Fruit fly (Drosophila melanogaster) whole organism, embryonic: ENCODE results near the gene CG10064.

Experiments
- BtbVII ChIP-seq: fragments of 200-800 bp; sonication (Bioruptor generic); optimal IDR thresholded peaks from 3 replicates; lab custom pipeline; 2017; ENCODE audit warnings: missing biosample characterization, mild to moderate bottlenecking, missing genetic modification characterization
- Bteb2 ChIP-seq: fragments of 200-800 bp; sonication (Bioruptor generic); optimal IDR thresholded peaks from 2 replicates; lab custom pipeline; 2016; ENCODE audit warnings: missing biosample characterization, missing genetic modification characterization
- CG10209 ChIP-seq: fragments of 200-800 bp; sonication (Bioruptor generic); optimal IDR thresholded peaks from 3 replicates; lab custom pipeline; 2017; ENCODE audit warnings: missing biosample characterization, mild to moderate bottlenecking, missing genetic modification characterization, missing genetic modification reagents
- CG10543 ChIP-seq: fragments of 200-800 bp; sonication (Bioruptor generic); optimal IDR thresholded peaks from 3 replicates; lab custom pipeline; 2017; ENCODE audit warnings: missing biosample characterization, mild to moderate bottlenecking, missing genetic modification characterization, moderate library complexity
- CG17328 ChIP-seq: fragments of 200-800 bp; sonication (Bioruptor generic); IDR thresholded peaks from 2 replicates; pipeline ENCODE4 v1.3.6; 2022; ENCODE audit warnings: missing biosample characterization, missing genetic modification characterization
- CG17802 ChIP-seq: fragments of 200-800 bp; sonication (Bioruptor generic); optimal IDR thresholded peaks from 2 replicates; lab custom pipeline; 2018; ENCODE audit warnings: missing biosample characterization, mild to moderate bottlenecking, missing genetic modification characterization, moderate library complexity
- CG30020 ChIP-seq: fragments of 200-800 bp; optimal IDR thresholded peaks from 2 replicates; lab custom pipeline; 2019; ENCODE audit warnings: missing biosample characterization, mild to moderate bottlenecking, missing genetic modification characterization, moderate library complexity
- CG33557 ChIP-seq: fragments of 200-800 bp; sonication (Bioruptor generic); optimal IDR thresholded peaks from 2 replicates; lab custom pipeline; 2019; ENCODE audit warnings: missing biosample characterization, mild to moderate bottlenecking, missing genetic modification characterization, moderate library complexity
- CG6254 ChIP-seq: fragments of 200-800 bp; sonication (Bioruptor generic); optimal IDR thresholded peaks from 3 replicates; lab custom pipeline; 2017; ENCODE audit warnings: mild to moderate bottlenecking, missing biosample characterization, missing genetic modification reagents, missing genetic modification characterization
- CG6813 ChIP-seq: fragments of 200-800 bp; sonication (Bioruptor generic); optimal IDR thresholded peaks from 2 replicates; lab custom pipeline; 2017; ENCODE audit warnings: missing biosample characterization, missing genetic modification characterization, mild to moderate bottlenecking, moderate library complexity, missing genetic modification reagents
- CG7556 ChIP-seq: fragments of 200-800 bp; sonication (Bioruptor generic); optimal IDR thresholded peaks from 2 replicates; lab custom pipeline; 2017; ENCODE audit warnings: missing biosample characterization, mild to moderate bottlenecking, missing genetic modification characterization
- CG7839 ChIP-seq: fragments of 200-800 bp; sonication (Bioruptor generic); optimal IDR thresholded peaks from 3 replicates; lab custom pipeline; 2018; ENCODE audit warnings: missing biosample characterization, mild to moderate bottlenecking, missing genetic modification characterization, moderate library complexity
- CG8281 ChIP-seq: fragments of 200-800 bp; sonication (Bioruptor generic); optimal IDR thresholded peaks from 2 replicates; lab custom pipeline; 2018; ENCODE audit warnings: missing biosample characterization, mild to moderate bottlenecking, missing genetic modification characterization, moderate library complexity
- CG8924 ChIP-seq: fragments of 200-800 bp; optimal IDR thresholded peaks from 3 replicates; lab custom pipeline; 2019; ENCODE audit warnings: missing biosample characterization, mild to moderate bottlenecking, missing genetic modification characterization, moderate library complexity
- CG9215 ChIP-seq: fragments of 200-800 bp; sonication (Bioruptor generic); IDR thresholded peaks from 2 replicates; pipeline ENCODE4 v1.3.6; 2022; ENCODE audit warnings: missing biosample characterization, missing genetic modification characterization
- CG9797 ChIP-seq: fragments of 200-800 bp; sonication (Bioruptor generic); optimal IDR thresholded peaks from 3 replicates; lab custom pipeline; 2018; ENCODE audit warnings: missing biosample characterization, mild to moderate bottlenecking, missing genetic modification characterization
- CG9932 ChIP-seq: fragments of 200-800 bp; sonication (Bioruptor generic); IDR thresholded peaks from 2 replicates; pipeline ENCODE4 v1.3.6; 2022; ENCODE audit warnings: missing biosample characterization, missing genetic modification characterization
- Dek ChIP-seq: fragments of 200-800 bp; sonication (Bioruptor generic); optimal IDR thresholded peaks from 3 replicates; lab custom pipeline; 2019; ENCODE audit warnings: missing biosample characterization, mild to moderate bottlenecking, missing genetic modification characterization, moderate library complexity
- Drgx ChIP-seq: fragments of 200-800 bp; sonication (Bioruptor generic); IDR thresholded peaks from 2 replicates; pipeline ENCODE4 v1.3.6; 2022; ENCODE audit warnings: missing biosample characterization, missing genetic modification characterization
- H2.0 ChIP-seq: fragments of 200-800 bp; sonication (Bioruptor generic); IDR thresholded peaks from 2 replicates; pipeline ENCODE4 v1.3.6; 2022; ENCODE audit warnings: missing biosample characterization, missing genetic modification characterization
- HLH3B ChIP-seq: fragments of 200-800 bp; sonication (Bioruptor generic); IDR thresholded peaks from 2 replicates; pipeline ENCODE4 v1.3.6; 2022; ENCODE audit warnings: missing biosample characterization, missing genetic modification characterization
- HmgD ChIP-seq: fragments of 200-800 bp; sonication (Bioruptor generic); optimal IDR thresholded peaks from 3 replicates; lab custom pipeline; 2016; ENCODE audit warnings: missing biosample characterization, missing genetic modification characterization
- Hr3 ChIP-seq: fragments of 200-800 bp; sonication (Bioruptor generic); optimal IDR thresholded peaks from 3 replicates; lab custom pipeline; 2016; ENCODE audit warnings: missing biosample characterization, missing genetic modification characterization
- MESR4 ChIP-seq: fragments of 200-800 bp; sonication (Bioruptor generic); optimal IDR thresholded peaks from 2 replicates; lab custom pipeline; 2018; ENCODE audit warnings: missing biosample characterization, mild to moderate bottlenecking, missing genetic modification characterization, moderate library complexity
- Ptx1 ChIP-seq: fragments of 200-800 bp; sonication (Bioruptor generic); IDR thresholded peaks from 2 replicates; pipeline ENCODE4 v1.3.6; 2022; ENCODE audit warnings: missing biosample characterization, missing genetic modification characterization
- Side ChIP-seq: fragments of 200-800 bp; sonication (Bioruptor generic); optimal IDR thresholded peaks from 2 replicates; lab custom pipeline; 2016; ENCODE audit warnings: missing biosample characterization, missing genetic modification characterization
- Sox100B ChIP-seq: fragments of 200-800 bp; sonication (Bioruptor generic); optimal IDR thresholded peaks from 3 replicates; lab custom pipeline; 2018; ENCODE audit warnings: missing biosample characterization, mild to moderate bottlenecking, missing genetic modification characterization
- ase ChIP-seq: fragments of 200-800 bp; sonication (Bioruptor generic); IDR thresholded peaks from 3 replicates; pipeline ENCODE4 v1.3.6; 2022; ENCODE audit warnings: missing biosample characterization, missing genetic modification characterization
- az2 ChIP-seq: fragments of 200-800 bp; sonication (Bioruptor generic); optimal IDR thresholded peaks from 3 replicates; lab custom pipeline; 2016; ENCODE audit warnings: missing biosample characterization, missing genetic modification characterization
- caup ChIP-seq: fragments of 200-800 bp; sonication (Bioruptor generic); optimal IDR thresholded peaks from 3 replicates; lab custom pipeline; 2017; ENCODE audit warnings: missing biosample characterization, mild to moderate bottlenecking, missing genetic modification characterization, moderate library complexity; ENCODE audit not compliant: severe bottlenecking
- dpn ChIP-seq, 2 experiments: fragments of 200-800 bp; sonication (Bioruptor generic); optimal IDR thresholded peaks; 3 replicates each; lab custom pipeline; 2016; ENCODE audit warnings: missing biosample characterization in 2 of 2, missing genetic modification characterization in 2 of 2
- gfzf ChIP-seq: fragments of 200-800 bp; sonication (Bioruptor generic); optimal IDR thresholded peaks from 2 replicates; lab custom pipeline; 2016; ENCODE audit warnings: missing biosample characterization, mild to moderate bottlenecking, missing genetic modification characterization, moderate library complexity
- gsb-n ChIP-seq: fragments of 200-800 bp; sonication (Bioruptor generic); optimal IDR thresholded peaks from 3 replicates; lab custom pipeline; 2018; ENCODE audit warnings: missing biosample characterization, mild to moderate bottlenecking, missing genetic modification characterization
- gt ChIP-seq: fragments of 200-800 bp; sonication (Bioruptor generic); IDR thresholded peaks from 2 replicates; pipeline ENCODE4 v1.3.6; 2022; ENCODE audit warnings: missing biosample characterization, missing genetic modification characterization
- inv ChIP-seq: fragments of 200-800 bp; sonication (Bioruptor generic); IDR thresholded peaks from 2 replicates; pipeline ENCODE4 v1.3.6; 2022; ENCODE audit warnings: missing biosample characterization, missing genetic modification characterization; ENCODE audit not compliant: partially characterized antibody
- lilli ChIP-seq: fragments of 200-800 bp; sonication (Bioruptor generic); optimal IDR thresholded peaks from 3 replicates; lab custom pipeline; 2016; ENCODE audit warnings: missing biosample characterization, missing genetic modification characterization
- lola ChIP-seq, 3 experiments: fragments of >200 bp in 2 of 3; fragments of 200-800 bp in 1 of 3; sonication (Bioruptor generic) in 1 of 3; optimal IDR thresholded peaks; 2 replicates each; lab custom pipeline; 2017 to 2019; ENCODE audit warnings: missing biosample characterization in 3 of 3, missing genetic modification characterization in 3 of 3, mild to moderate bottlenecking in 1 of 3, moderate library complexity in 1 of 3
- p53 ChIP-seq: fragments of 200-800 bp; sonication (Bioruptor generic); optimal IDR thresholded peaks from 2 replicates; lab custom pipeline; 2016; ENCODE audit warnings: missing biosample characterization, missing genetic modification characterization
- phol ChIP-seq: fragments of 200-800 bp; sonication (Bioruptor generic); optimal IDR thresholded peaks from 3 replicates; lab custom pipeline; 2018; ENCODE audit warnings: missing biosample characterization, mild to moderate bottlenecking, missing genetic modification characterization, moderate library complexity
- pzg ChIP-seq: fragments of 200-800 bp; sonication (Bioruptor generic); optimal IDR thresholded peaks from 3 replicates; lab custom pipeline; 2018; ENCODE audit warnings: missing biosample characterization, mild to moderate bottlenecking, missing genetic modification characterization, moderate library complexity
- ranshi ChIP-seq: fragments of 200-800 bp; sonication (Bioruptor generic); IDR thresholded peaks from 2 replicates; pipeline ENCODE4 v1.3.6; 2022; ENCODE audit warnings: missing biosample characterization, missing genetic modification characterization
- row ChIP-seq: fragments of 200-800 bp; sonication (Bioruptor generic); IDR thresholded peaks from 3 replicates; pipeline ENCODE4 v1.3.6; 2022; ENCODE audit warnings: missing biosample characterization, missing genetic modification characterization
- schlank ChIP-seq: fragments of 200-800 bp; sonication (Bioruptor generic); optimal IDR thresholded peaks from 2 replicates; lab custom pipeline; 2018; ENCODE audit warnings: missing biosample characterization, mild to moderate bottlenecking, missing genetic modification characterization
- sens ChIP-seq: fragments of 200-800 bp; sonication (Bioruptor generic); peaks from one replicate; lab custom pipeline; 2016; ENCODE audit warnings: missing biosample characterization, missing genetic modification characterization
- sna ChIP-seq: fragments of 200-800 bp; sonication (Bioruptor generic); IDR thresholded peaks from 2 replicates; pipeline ENCODE4 v1.3.6; 2022; ENCODE audit warnings: missing biosample characterization, missing genetic modification characterization; ENCODE audit not compliant: partially characterized antibody
- stwl ChIP-seq: fragments of 200-800 bp; sonication (Bioruptor generic); optimal IDR thresholded peaks from 3 replicates; lab custom pipeline; 2018; ENCODE audit warnings: missing biosample characterization, mild to moderate bottlenecking, missing genetic modification characterization, moderate library complexity
- ttk ChIP-seq: fragments of 200-800 bp; sonication (Bioruptor generic); IDR thresholded peaks from 2 replicates; pipeline ENCODE4 v2.1.2; 2022; ENCODE audit warnings: missing biosample characterization, missing genetic modification characterization
- yki ChIP-seq: fragments of >200 bp; optimal IDR thresholded peaks from 3 replicates; lab custom pipeline; 2018

The CG10064 gene

DNA sequence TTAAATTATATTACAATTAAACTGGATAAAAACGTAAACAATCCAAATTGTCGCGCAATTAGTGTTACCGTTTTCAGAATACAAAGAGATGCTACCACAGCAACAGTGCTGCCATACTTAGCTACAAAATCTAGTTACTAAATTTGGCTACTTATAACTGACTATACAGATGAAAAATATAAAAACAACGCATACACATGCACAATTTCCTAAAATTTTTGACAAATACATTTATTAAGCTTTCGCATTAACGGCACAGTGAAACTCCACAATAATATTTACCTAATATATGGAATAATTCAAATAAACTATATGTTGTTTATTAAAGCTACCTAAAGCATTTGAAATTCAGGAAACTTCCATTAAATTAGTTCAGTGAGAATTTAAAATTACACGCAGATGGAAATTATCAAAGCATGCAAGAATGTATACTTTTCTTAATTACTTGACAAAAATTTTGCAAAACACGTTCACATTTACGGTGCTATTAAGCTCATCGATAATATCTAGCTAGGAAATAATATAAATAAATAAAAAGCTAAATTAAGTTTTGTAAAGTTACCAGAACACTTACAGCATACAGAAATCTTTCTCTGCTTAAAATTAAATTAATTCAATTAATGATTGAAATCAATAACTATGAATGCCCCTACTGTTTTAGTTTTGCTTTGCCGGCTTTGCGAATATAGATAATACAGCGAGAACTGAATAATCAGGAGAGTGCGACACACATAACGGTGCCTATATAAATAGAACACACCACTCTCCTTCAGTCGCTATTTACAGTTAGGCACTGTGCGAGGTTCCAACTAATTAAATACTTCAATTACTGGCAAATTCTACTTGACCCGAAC, 1.5 kb upstream of the CG10064 start, which contains the start of the genes Mis12 and CG9953 (continued):
- peak; percentile 47 for TF ChIP-seq Sox100B (GFP tag; lab: Kevin White, UChicago)
- no peak for TF ChIP-seq CG10543
- TF ChIP-seq MESR4 (GFP tag; lab: Kevin White, UChicago), result peak; percentile 9
- no peak for TF ChIP-seq sna (GFP tag; lab: Robert Waterston, UW)
- peak; percentile 82 for TF ChIP-seq sens (GFP tag; lab: Kevin White, UChicago)
- TF ChIP-seq Dek (tag; lab: Kevin White, UChicago), result peak; percentile 4
- TF ChIP-seq gfzf, result peak; percentile 67
- peak; percentile 32 for TF ChIP-seq CG10209 (GFP tag; lab: Kevin White, UChicago)
- TF ChIP-seq CG33557 (GFP tag; lab: Kevin White, UChicago), result peak; percentile 43
- peak; percentile 15 for TF ChIP-seq CG9797 (GFP tag; lab: Kevin White, UChicago)
- 0 out of 2 replicates have a peak, but pooled peaks have one; percentile 23 for TF ChIP-seq Drgx
- peak; percentile 45 for TF ChIP-seq CG7839 (tag; lab: Kevin White, UChicago)
- no peak for TF ChIP-seq yki (lab: Kevin White, UChicago)
- peak; percentile 32; the same call in 1 of the 2 replicates for TF ChIP-seq CG9215
- peak; percentile 48; the same call in 1 of the 3 replicates for TF ChIP-seq ase (GFP tag; lab: Robert Waterston, UW)
- TF ChIP-seq CG7556, result peak; percentile 47
- no peak for TF ChIP-seq CG6254 (GFP tag; lab: Kevin White, UChicago)
- peak in 1 of 3 experiments; percentile 62 for TF ChIP-seq lola (GFP tag; optimal IDR thresholded peaks at IDR 0.05; lab: Kevin White, UChicago)
- no peak for TF ChIP-seq schlank
- peak; percentile 57 for TF ChIP-seq CG8924 (tag; lab: Kevin White, UChicago)
- TF ChIP-seq gt (GFP tag; lab: Robert Waterston, UW), result no peak
- TF ChIP-seq Bteb2 (GFP tag; lab: Kevin White, UChicago), result peak; percentile 10
- TF ChIP-seq CG6813, result no peak
- TF ChIP-seq Hr3 (GFP tag; lab: Kevin White, UChicago), result peak; percentile 51
- TF ChIP-seq phol (tag; lab: Kevin White, UChicago), result peak; percentile 48
- peak; percentile 15; the same call in 1 of the 2 replicates for TF ChIP-seq ranshi (GFP tag; lab: Robert Waterston, UW)
- peak; percentile 85 for TF ChIP-seq row (GFP tag; lab: Robert Waterston, UW)
- TF ChIP-seq CG17802 (tag; lab: Kevin White, UChicago), result peak; percentile 45
- peak; percentile 47 for TF ChIP-seq lilli (GFP tag; lab: Kevin White, UChicago)
- TF ChIP-seq BtbVII (GFP tag; lab: Kevin White, UChicago), result no peak
- TF ChIP-seq HLH3B (GFP tag; lab: Robert Waterston, UW), result peak; percentile 37; the same call in 1 of the 2 replicates
- no peak for TF ChIP-seq inv (GFP tag; lab: Robert Waterston, UW)
- no peak for TF ChIP-seq gsb-n
- 0 out of 2 replicates have a peak, but pooled peaks have one; percentile 18 for TF ChIP-seq CG17328 (GFP tag; lab: Robert Waterston, UW)
- TF ChIP-seq Ptx1 (GFP tag; lab: Robert Waterston, UW), result peak; percentile 62; the same call in 1 of the 2 replicates
- peak; percentile 26 for TF ChIP-seq pzg (GFP tag; lab: Kevin White, UChicago)
- no peak for TF ChIP-seq Side
- TF ChIP-seq HmgD (GFP tag; lab: Kevin White, UChicago), result no peak
- TF ChIP-seq CG30020, result peak; percentile 46
- no peak for TF ChIP-seq caup (GFP tag; lab: Kevin White, UChicago)
- TF ChIP-seq H2.0 (GFP tag; lab: Robert Waterston, UW), result peak; percentile 21
- no peak for TF ChIP-seq p53 (GFP tag; lab: Kevin White, UChicago)
- peak; percentile 11 to 20 for TF ChIP-seq dpn (GFP tag; optimal IDR thresholded peaks at IDR 0.05; lab: Kevin White, UChicago)
- peak; percentile 55 for TF ChIP-seq az2 (GFP tag; lab: Kevin White, UChicago)
- TF ChIP-seq CG8281 (tag; lab: Kevin White, UChicago), result no peak
- no peak for TF ChIP-seq stwl (tag; lab: Kevin White, UChicago)
- peak; percentile 62 for TF ChIP-seq ttk (GFP tag; lab: Robert Waterston, UW)
- TF ChIP-seq CG9932, result peak; percentile 36
